Worm (Caenorhabditis elegans) whole organism, L2 larva: ENCODE measurements around the gene cul-2.

ENCODE experiments used
- Y55F3AM.14 ChIP-seq: fragments of 200-800 bp; sonication (Bioruptor generic); optimal IDR thresholded peaks from 2 replicates; lab custom pipeline; 2018; ENCODE audit warnings: mild to moderate bottlenecking, missing genetic modification characterization, missing compliant biosample characterization
- aly-2 ChIP-seq: fragments of 150-350 bp; optimal IDR thresholded peaks from 2 replicates; lab custom pipeline; 2014; ENCODE audit warnings: missing biosample characterization, missing genetic modification characterization
- fos-1 ChIP-seq: fragments of 150-350 bp; optimal IDR thresholded peaks from 2 replicates; lab custom pipeline; 2014; ENCODE audit warnings: missing biosample characterization, missing genetic modification characterization
- lin-11 ChIP-seq: fragments of 150-350 bp; sonication (generic microtip); optimal IDR thresholded peaks from 2 replicates; lab custom pipeline; 2014; ENCODE audit warnings: missing biosample characterization, missing genetic modification characterization, inconsistent platforms, mixed read lengths
- lin-13 ChIP-seq: fragments of 150-350 bp; optimal IDR thresholded peaks from 2 replicates; lab custom pipeline; 2014; ENCODE audit warnings: missing biosample characterization, missing genetic modification reagents, missing genetic modification characterization
- lsy-2 ChIP-seq, 2 experiments: fragments of 150-350 bp in 1 of 2; sonication (generic microtip) in 1 of 2; optimal IDR thresholded peaks; 2 replicates each; lab custom pipeline; 2014 to 2017; ENCODE audit warnings: missing biosample characterization in 2 of 2, missing genetic modification characterization in 2 of 2
- mdl-1 ChIP-seq, 2 experiments: fragments of 150-350 bp in 1 of 2; sonication (generic microtip) in 1 of 2; optimal IDR thresholded peaks; 2 replicates each; lab custom pipeline; 2017; ENCODE audit warnings: missing biosample characterization in 2 of 2, missing genetic modification characterization in 2 of 2
- nhr-11 ChIP-seq: fragments of 150-350 bp; optimal IDR thresholded peaks from 2 replicates; lab custom pipeline; 2014; ENCODE audit warnings: missing biosample characterization, missing genetic modification characterization
- nhr-25 ChIP-seq: fragments of 150-350 bp; sonication (generic microtip); optimal IDR thresholded peaks from 3 replicates; lab custom pipeline; 2014; ENCODE audit warnings: missing biosample characterization, missing genetic modification characterization
- peb-1 ChIP-seq: fragments of 150-350 bp; optimal IDR thresholded peaks from 2 replicates; lab custom pipeline; 2014; ENCODE audit warnings: missing biosample characterization, missing genetic modification characterization
- skn-1 ChIP-seq: sonication (generic microtip); optimal IDR thresholded peaks from 2 replicates; lab custom pipeline; 2017; ENCODE audit warnings: missing biosample characterization, missing genetic modification characterization
- snpc-4 ChIP-seq: fragments of 150-350 bp; optimal IDR thresholded peaks from 2 replicates; lab custom pipeline; 2014; ENCODE audit warnings: missing biosample characterization, missing genetic modification characterization
- unc-55 ChIP-seq: fragments of 150-350 bp; sonication (generic microtip); optimal IDR thresholded peaks from 3 replicates; lab custom pipeline; 2014; ENCODE audit warnings: missing biosample characterization, missing genetic modification reagents, missing genetic modification characterization
- unc-62 ChIP-seq: fragments of 150-350 bp; optimal IDR thresholded peaks from 2 replicates; lab custom pipeline; 2014; ENCODE audit warnings: missing biosample characterization, missing genetic modification reagents, missing genetic modification characterization

DNA sequence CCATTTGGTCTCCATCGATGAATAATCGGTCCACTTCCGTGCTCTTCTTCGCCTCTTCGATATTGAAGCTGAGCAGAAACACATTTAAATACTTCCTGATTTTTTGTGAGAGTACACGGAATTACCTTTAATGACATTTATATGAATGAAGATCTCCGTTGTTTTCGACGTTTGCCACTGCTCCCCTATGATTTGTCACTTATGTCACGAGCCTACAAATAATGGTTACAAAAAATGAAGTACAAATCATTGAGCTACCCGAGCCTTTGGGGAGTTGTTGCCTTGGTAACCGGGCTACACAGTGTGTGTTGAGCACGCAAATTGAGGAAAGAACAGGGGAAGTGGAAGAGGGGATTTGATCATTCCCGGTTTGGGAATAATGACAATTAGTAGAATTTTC lies 760 bp upstream of the cul-2 start, which contains the start of gene dyf-2:
- TF ChIP-seq peb-1 (tag; lab: Kevin White, UChicago) (no peak), mdl-1 (tag; optimal IDR thresholded peaks at IDR 0.05; lab: Kevin White, UChicago) (no peak), snpc-4 (tag; lab: Kevin White, UChicago) (no peak), lin-11 (tag; lab: Kevin White, UChicago) (no peak), unc-55 (GFP tag; lab: Kevin White, UChicago) (no peak), unc-62 (GFP tag; lab: Kevin White, UChicago) (no peak), lin-13 (no peak), fos-1 (no peak), Y55F3AM.14 (no peak), nhr-11 (tag; lab: Kevin White, UChicago) (no peak), skn-1 (no peak), lsy-2 (tag; optimal IDR thresholded peaks at IDR 0.05; lab: Kevin White, UChicago) (no peak), aly-2 (tag; lab: Kevin White, UChicago) (no peak), nhr-25 (tag; lab: Kevin White, UChicago) (no peak)
